Fruit fly (Drosophila melanogaster) whole organism, wandering third instar larva: Measurements from ENCODE around the gene Sf3a1.

Experiments used
- GATAd ChIP-seq: sonication (Bioruptor generic); optimal IDR thresholded peaks from 2 replicates; lab custom pipeline; 2016; ENCODE audit warnings: missing biosample characterization, missing genetic modification characterization
- Vsx2 ChIP-seq: fragments of 200-300, 225-300 bp; sonication (Bioruptor generic); optimal IDR thresholded peaks from 2 replicates; lab custom pipeline; 2018; ENCODE audit warnings: missing biosample characterization, missing genetic modification characterization; ENCODE audit not compliant: partially characterized antibody
- pan ChIP-seq: fragments of >200 bp; optimal IDR thresholded peaks from 2 replicates; lab custom pipeline; 2017

dm6 chr3R:16960219-16960618 is 41.9 kb downstream of the Sf3a1 start:
- TF ChIP-seq pan (no peak), GATAd (GFP tag; lab: Kevin White, UChicago) (no peak), Vsx2 (GFP tag; lab: Kevin White, UChicago) (no peak)
